Worm (Caenorhabditis elegans): Measurements from ENCODE around the gene Y43B11AR.3.

Gene Y43B11AR.3

DNA sequence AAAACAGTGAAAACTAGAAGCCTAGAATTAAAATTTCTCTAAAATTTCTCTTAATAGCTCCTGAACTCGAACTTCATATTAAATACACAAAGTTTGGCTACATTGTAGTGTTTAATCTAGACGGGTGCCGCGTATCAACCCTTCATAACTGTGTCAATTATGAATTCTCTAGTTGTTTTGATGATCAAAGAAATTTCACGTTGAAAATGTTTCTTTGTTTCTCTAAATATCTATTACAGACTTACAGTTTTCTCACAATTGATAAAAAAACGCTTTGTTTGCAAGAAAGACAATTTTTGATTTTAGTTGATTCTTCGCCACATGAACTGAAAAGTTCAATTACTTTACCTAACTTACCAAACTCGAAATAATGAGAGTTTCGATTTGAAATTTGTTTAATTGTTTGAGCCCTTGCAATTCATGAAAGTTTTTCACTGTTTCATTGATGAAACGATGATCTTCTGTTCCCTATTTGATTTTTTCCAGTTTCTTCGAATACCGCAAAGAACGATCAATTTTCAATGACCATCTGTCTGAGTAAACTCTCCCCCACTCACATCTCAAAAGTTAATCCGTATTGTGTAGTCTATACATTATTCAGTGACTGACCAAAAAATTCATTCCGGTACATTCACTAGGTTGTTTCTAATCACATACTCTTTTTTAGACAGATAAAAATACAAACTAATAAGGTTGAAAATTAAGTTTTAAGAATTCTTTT is 36.7 kb downstream of the Y43B11AR.3 start (continued):
- no peak for TF ChIP-seq nhr-76 (tag; optimal IDR thresholded peaks at IDR 0.05)
- no peak for TF ChIP-seq nhr-41 (GFP tag; IDR thresholded peaks at IDR 0.05)
- no peak for TF ChIP-seq mxl-3 (GFP tag; optimal IDR thresholded peaks at IDR 0.05)
- peak; percentile 68 for TF ChIP-seq nhr-10 (tag; optimal IDR thresholded peaks at IDR 0.05)
- no peak for TF ChIP-seq set-16 (GFP tag; IDR thresholded peaks at IDR 0.05)
- no peak for TF ChIP-seq nhr-102 (tag; optimal IDR thresholded peaks at IDR 0.05)
- no peak for TF ChIP-seq duxl-1 (tag; optimal IDR thresholded peaks at IDR 0.05; ENCODE audit: poor library complexity)
- no peak for TF ChIP-seq mxl-2 (GFP tag; conservative IDR thresholded peaks at IDR 0.05)
- TF ChIP-seq tag-97 (GFP tag; IDR thresholded peaks at IDR 0.05), result no peak
- no peak for TF ChIP-seq F49E8.2 (tag; optimal IDR thresholded peaks at IDR 0.05; ENCODE audit: borderline replicate concordance)
- no peak for TF ChIP-seq dmd-9 (GFP tag; IDR thresholded peaks at IDR 0.05)
- TF ChIP-seq Y48G9A.11 (GFP tag; IDR thresholded peaks at IDR 0.05), result no peak
- no peak for TF ChIP-seq ces-1 (GFP tag; optimal IDR thresholded peaks at IDR 0.05)
- TF ChIP-seq lsy-2 (tag; optimal IDR thresholded peaks at IDR 0.05), result no peak
- TF ChIP-seq nhr-25 (tag; optimal IDR thresholded peaks at IDR 0.05; ENCODE audit: borderline replicate concordance, insufficient read depth), result no peak
- TF ChIP-seq dmd-6 (GFP tag; IDR thresholded peaks at IDR 0.05), result peak; percentile 82
- TF ChIP-seq fkh-10 (GFP tag; optimal IDR thresholded peaks at IDR 0.05), result no peak
- no peak for TF ChIP-seq Y105C5A.15 (GFP tag; IDR thresholded peaks at IDR 0.05)
- no peak for TF ChIP-seq F37D6.2 (tag; optimal IDR thresholded peaks at IDR 0.05)
- TF ChIP-seq lin-39 (tag; optimal IDR thresholded peaks at IDR 0.05), result no peak
- no peak for TF ChIP-seq madf-5 (GFP tag; IDR thresholded peaks at IDR 0.05)
- TF ChIP-seq tra-1 (GFP tag; IDR thresholded peaks at IDR 0.05), result no peak
- peak; percentile 12 for TF ChIP-seq mes-2 (tag; optimal IDR thresholded peaks at IDR 0.05; ENCODE audit: poor library complexity, severe bottlenecking)
- no peak for TF ChIP-seq jun-1 (tag; optimal IDR thresholded peaks at IDR 0.05)
- no peak for TF ChIP-seq ceh-20 (GFP tag; IDR thresholded peaks at IDR 0.05)
- no peak for TF ChIP-seq nhr-77 (tag; optimal IDR thresholded peaks at IDR 0.05)
- TF ChIP-seq zip-11 (GFP tag; IDR thresholded peaks at IDR 0.05), result no peak
- TF ChIP-seq D1046.2 (GFP tag; IDR thresholded peaks at IDR 0.05), result no peak
- TF ChIP-seq attf-4 (tag; optimal IDR thresholded peaks at IDR 0.05), result no peak
- no peak for TF ChIP-seq lir-3 (tag; optimal IDR thresholded peaks at IDR 0.05)
- no peak for TF ChIP-seq zfp-3 (GFP tag; conservative IDR thresholded peaks at IDR 0.05)
- TF ChIP-seq hif-1 (tag; optimal IDR thresholded peaks at IDR 0.05), result no peak
- no peak for TF ChIP-seq daf-16 (GFP tag; optimal IDR thresholded peaks at IDR 0.05)
- TF ChIP-seq daf-16 (tag; optimal IDR thresholded peaks at IDR 0.05), result peak; percentile 46
- TF ChIP-seq ztf-11 (tag; optimal IDR thresholded peaks at IDR 0.05), result no peak
- no peak for TF ChIP-seq egl-43 (GFP tag; IDR thresholded peaks at IDR 0.05)
- TF ChIP-seq aha-1 (tag), result peak; percentile 0
- no peak for TF ChIP-seq hmg-1.1 (GFP tag; IDR thresholded peaks at IDR 0.05)
- no peak for TF ChIP-seq zag-1 (tag; optimal IDR thresholded peaks at IDR 0.05)
- no peak for TF ChIP-seq hlh-30 (tag; optimal IDR thresholded peaks at IDR 0.05; ENCODE audit: insufficient read depth)
- TF ChIP-seq rbr-2 (tag; optimal IDR thresholded peaks at IDR 0.05), result no peak
- no peak for TF ChIP-seq ZK546.5 (tag; optimal IDR thresholded peaks at IDR 0.05)
- no peak for TF ChIP-seq T26A8.4 (GFP tag; IDR thresholded peaks at IDR 0.05)
- no peak for TF ChIP-seq F26F4.8 (GFP tag; conservative IDR thresholded peaks at IDR 0.05)
- TF ChIP-seq Y75B8A.6 (GFP tag; IDR thresholded peaks at IDR 0.05), result no peak
- TF ChIP-seq spr-1 (tag; optimal IDR thresholded peaks at IDR 0.05), result no peak
- TF ChIP-seq ZK337.2 (GFP tag; IDR thresholded peaks at IDR 0.05), result no peak
- TF ChIP-seq dve-1 (tag; optimal IDR thresholded peaks at IDR 0.05; ENCODE audit: insufficient read depth), result peak; percentile 36

Data from whole organism, L4 larva.